Worm (Caenorhabditis elegans) whole organism, L1 larva: ENCODE results near the gene C36B7.1.

Experiments
- C04F5.9 ChIP-seq: sonication (generic microtip); optimal IDR thresholded peaks from 2 replicates; lab custom pipeline; 2016; ENCODE audit warnings: missing genetic modification characterization, missing compliant biosample characterization
- C16A3.4 ChIP-seq: fragments of 150-350 bp; optimal IDR thresholded peaks from 2 replicates; lab custom pipeline; 2014; ENCODE audit warnings: missing biosample characterization, missing genetic modification characterization
- C34B4.2 ChIP-seq: sonication (generic microtip); optimal IDR thresholded peaks from 2 replicates; lab custom pipeline; 2017; ENCODE audit warnings: mild to moderate bottlenecking, missing genetic modification characterization, missing compliant biosample characterization
- F16B12.6 ChIP-seq: fragments of 150-350 bp; optimal IDR thresholded peaks from 2 replicates; lab custom pipeline; 2014; ENCODE audit warnings: missing biosample characterization, missing genetic modification characterization
- alr-1 ChIP-seq: fragments of 200-800 bp; sonication (Bioruptor generic); optimal IDR thresholded peaks from 2 replicates; lab custom pipeline; 2018; ENCODE audit warnings: borderline replicate concordance, mild to moderate bottlenecking, missing genetic modification characterization, missing compliant biosample characterization
- aly-2 ChIP-seq: fragments of 150-350 bp; optimal IDR thresholded peaks from 2 replicates; lab custom pipeline; 2014; ENCODE audit warnings: missing biosample characterization, missing genetic modification characterization
- ceh-8 ChIP-seq: fragments of 200-800 bp; sonication (Bioruptor generic); optimal IDR thresholded peaks from 2 replicates; lab custom pipeline; 2018; ENCODE audit warnings: mild to moderate bottlenecking, missing genetic modification characterization, moderate library complexity, missing compliant biosample characterization
- dpl-1 ChIP-seq, 3 experiments: fragments of 150-350 bp in 2 of 3; sonication (generic microtip) in 1 of 3; optimal IDR thresholded peaks; 2 replicates each; lab custom pipeline; 2014 to 2017; ENCODE audit warnings: missing biosample characterization in 3 of 3, missing genetic modification characterization in 3 of 3, missing genetic modification reagents in 3 of 3
- dsc-1 ChIP-seq: sonication (generic microtip); optimal IDR thresholded peaks from 2 replicates; lab custom pipeline; 2016; ENCODE audit warnings: mild to moderate bottlenecking, missing genetic modification characterization, missing compliant biosample characterization
- efl-1 ChIP-seq, 4 experiments: fragments of 150-350 bp; optimal IDR thresholded peaks in 3 of 4; peaks in 1 of 4; 1 replicate in 1 of 4; 2 replicates in 3 of 4; lab custom pipeline; 2014; ENCODE audit warnings: missing biosample characterization in 2 of 4, missing genetic modification characterization in 2 of 4, missing genetic modification reagents in 2 of 4
- egl-13 ChIP-seq: sonication (generic microtip); optimal IDR thresholded peaks from 2 replicates; lab custom pipeline; 2016; ENCODE audit warnings: missing genotype, missing genetic modification reagents, missing genetic modification characterization, missing compliant biosample characterization
- egl-27 ChIP-seq, 2 experiments: fragments of 150-350 bp in 1 of 2; sonication (generic microtip); optimal IDR thresholded peaks; 3 replicates each; lab custom pipeline; 2017 to 2018; ENCODE audit warnings: missing biosample characterization in 2 of 2, missing genetic modification characterization in 2 of 2, missing genetic modification reagents in 2 of 2
- elt-2 ChIP-seq: sonication (generic microtip); optimal IDR thresholded peaks from 2 replicates; lab custom pipeline; 2016; ENCODE audit warnings: missing genetic modification characterization, mild to moderate bottlenecking, inconsistent platforms, missing compliant biosample characterization, missing genetic modification reagents
- elt-3 ChIP-seq, 6 experiments: fragments of 150-350 bp in 1 of 6; sonication (generic microtip); optimal IDR thresholded peaks; 2 replicates each; lab custom pipeline; 2017 to 2018; ENCODE audit warnings: missing biosample characterization in 6 of 6, missing genetic modification characterization in 6 of 6, inconsistent platforms in 1 of 6
- fkh-8 ChIP-seq: sonication (generic microtip); optimal IDR thresholded peaks from 2 replicates; lab custom pipeline; 2016; ENCODE audit warnings: mild to moderate bottlenecking, missing genetic modification characterization, missing compliant biosample characterization
- hlh-17 ChIP-seq: fragments of 200-800 bp; sonication (Bioruptor generic); optimal IDR thresholded peaks from 2 replicates; lab custom pipeline; 2018; ENCODE audit warnings: missing genetic modification characterization, mild to moderate bottlenecking, missing compliant biosample characterization, moderate library complexity, borderline replicate concordance
- hlh-4 ChIP-seq: sonication (generic microtip); optimal IDR thresholded peaks from 2 replicates; lab custom pipeline; 2016; ENCODE audit warnings: mild to moderate bottlenecking, missing genetic modification characterization, missing compliant biosample characterization
- irx-1 ChIP-seq: sonication (generic microtip); optimal IDR thresholded peaks from 2 replicates; lab custom pipeline; 2016; ENCODE audit warnings: missing genetic modification characterization, missing compliant biosample characterization
- isw-1 ChIP-seq: fragments of 200-800 bp; sonication (Bioruptor generic); IDR thresholded peaks from 2 replicates; pipeline ENCODE4 v1.3.6; 2022; ENCODE audit warnings: missing genetic modification characterization, missing compliant biosample characterization
- lin-14 ChIP-seq: fragments of 200-800 bp; sonication (Bioruptor generic); optimal IDR thresholded peaks from 2 replicates; lab custom pipeline; 2018; ENCODE audit warnings: mild to moderate bottlenecking, missing genetic modification characterization, moderate library complexity, missing compliant biosample characterization
- lin-35 ChIP-seq, 2 experiments: fragments of 150-350 bp; optimal IDR thresholded peaks; 2 replicates each; lab custom pipeline; 2014; ENCODE audit warnings: missing biosample characterization in 2 of 2, missing genetic modification characterization in 2 of 2, missing genetic modification reagents in 2 of 2
- lir-3 ChIP-seq: sonication (generic microtip); optimal IDR thresholded peaks from 2 replicates; lab custom pipeline; 2016; ENCODE audit warnings: mild to moderate bottlenecking, missing genetic modification characterization, moderate library complexity, missing compliant biosample characterization; ENCODE audit not compliant: poor library complexity
- mab-9 ChIP-seq: fragments of 200-800 bp; sonication (Bioruptor generic); IDR thresholded peaks from 2 replicates; pipeline ENCODE4 v1.3.6; 2022; ENCODE audit warnings: missing genetic modification reagents, missing genetic modification characterization, missing compliant biosample characterization
- mef-2 ChIP-seq: fragments of 150-350 bp; optimal IDR thresholded peaks from 2 replicates; lab custom pipeline; 2014; ENCODE audit warnings: missing biosample characterization, missing genetic modification characterization
- nhr-11 ChIP-seq: fragments of 150-350 bp; optimal IDR thresholded peaks from 2 replicates; lab custom pipeline; 2014; ENCODE audit warnings: missing biosample characterization, missing genetic modification characterization
- nhr-19 ChIP-seq: fragments of 200-800 bp; sonication (Bioruptor generic); conservative IDR thresholded peaks from 2 replicates; pipeline ENCODE4 v1.3.6; 2022; ENCODE audit warnings: missing genetic modification characterization, missing compliant biosample characterization
- nhr-20 ChIP-seq: sonication (generic microtip); optimal IDR thresholded peaks from 2 replicates; lab custom pipeline; 2016; ENCODE audit warnings: mild to moderate bottlenecking, missing genetic modification characterization, missing compliant biosample characterization
- nhr-47 ChIP-seq: sonication (generic microtip); optimal IDR thresholded peaks from 2 replicates; lab custom pipeline; 2016; ENCODE audit warnings: mild to moderate bottlenecking, missing genetic modification characterization, moderate library complexity, missing compliant biosample characterization
- nhr-76 ChIP-seq: sonication (generic microtip); optimal IDR thresholded peaks from 2 replicates; lab custom pipeline; 2017; ENCODE audit warnings: missing biosample characterization, missing genetic modification characterization
- nhr-77 ChIP-seq: fragments of 150-350 bp; optimal IDR thresholded peaks from 2 replicates; lab custom pipeline; 2014; ENCODE audit warnings: missing biosample characterization, missing genetic modification characterization
- nhr-85 ChIP-seq: sonication (generic microtip); peaks from one replicate; lab custom pipeline; 2016; ENCODE audit warnings: missing genetic modification characterization, inconsistent platforms, missing compliant biosample characterization
- nhr-90 ChIP-seq: sonication (generic microtip); optimal IDR thresholded peaks from 2 replicates; lab custom pipeline; 2016; ENCODE audit warnings: mild to moderate bottlenecking, missing genetic modification characterization, missing compliant biosample characterization; ENCODE audit not compliant: poor library complexity
- pag-3 ChIP-seq: sonication (generic microtip); optimal IDR thresholded peaks from 2 replicates; lab custom pipeline; 2017; ENCODE audit warnings: missing genetic modification characterization, mild to moderate bottlenecking, missing compliant biosample characterization, antibody characterized with exemption, borderline replicate concordance; ENCODE audit not compliant: insufficient read depth
- pax-3 ChIP-seq: fragments of 200-800 bp; sonication (Bioruptor generic); optimal IDR thresholded peaks from 2 replicates; lab custom pipeline; 2018; ENCODE audit warnings: mild to moderate bottlenecking, missing genetic modification characterization, moderate library complexity, missing compliant biosample characterization
- pqm-1 ChIP-seq: sonication (generic microtip); optimal IDR thresholded peaks from 3 replicates; lab custom pipeline; 2017; ENCODE audit warnings: missing biosample characterization, missing genetic modification characterization
- rnt-1 ChIP-seq: sonication (generic microtip); optimal IDR thresholded peaks from 2 replicates; lab custom pipeline; 2016; ENCODE audit warnings: mild to moderate bottlenecking, missing genetic modification characterization, moderate library complexity, missing compliant biosample characterization
- skn-1 ChIP-seq: fragments of 150-350 bp; optimal IDR thresholded peaks from 2 replicates; lab custom pipeline; 2014; ENCODE audit warnings: missing biosample characterization, missing genetic modification characterization
- sox-4 ChIP-seq: sonication (generic microtip); optimal IDR thresholded peaks from 2 replicates; lab custom pipeline; 2016; ENCODE audit warnings: missing genetic modification characterization, missing compliant biosample characterization
- sptf-1 ChIP-seq: fragments of 150-350 bp; optimal IDR thresholded peaks from 2 replicates; lab custom pipeline; 2014; ENCODE audit warnings: missing biosample characterization, missing genetic modification characterization
- tbx-2 ChIP-seq: sonication (generic microtip); optimal IDR thresholded peaks from 2 replicates; lab custom pipeline; 2016; ENCODE audit warnings: missing genetic modification characterization, missing compliant biosample characterization
- unc-30 ChIP-seq: sonication (generic microtip); optimal IDR thresholded peaks from 2 replicates; lab custom pipeline; 2017; ENCODE audit warnings: missing biosample characterization, missing genetic modification characterization
- unc-86 ChIP-seq: sonication (generic microtip); optimal IDR thresholded peaks from 2 replicates; lab custom pipeline; 2016; ENCODE audit warnings: missing genetic modification characterization, missing compliant biosample characterization
- xbp-1 ChIP-seq: sonication (generic microtip); optimal IDR thresholded peaks from 2 replicates; lab custom pipeline; 2016; ENCODE audit warnings: missing genetic modification characterization, missing compliant biosample characterization
- ztf-11 ChIP-seq, 2 experiments: sonication (generic microtip); optimal IDR thresholded peaks; 2 replicates each; lab custom pipeline; 2016 to 2017; ENCODE audit warnings: missing genetic modification characterization in 2 of 2, missing biosample characterization in 1 of 2, missing compliant biosample characterization in 1 of 2
- ztf-4 ChIP-seq: fragments of 150-350 bp; optimal IDR thresholded peaks from 2 replicates; lab custom pipeline; 2014; ENCODE audit warnings: missing biosample characterization, missing genetic modification characterization

Gene C36B7.1

DNA sequence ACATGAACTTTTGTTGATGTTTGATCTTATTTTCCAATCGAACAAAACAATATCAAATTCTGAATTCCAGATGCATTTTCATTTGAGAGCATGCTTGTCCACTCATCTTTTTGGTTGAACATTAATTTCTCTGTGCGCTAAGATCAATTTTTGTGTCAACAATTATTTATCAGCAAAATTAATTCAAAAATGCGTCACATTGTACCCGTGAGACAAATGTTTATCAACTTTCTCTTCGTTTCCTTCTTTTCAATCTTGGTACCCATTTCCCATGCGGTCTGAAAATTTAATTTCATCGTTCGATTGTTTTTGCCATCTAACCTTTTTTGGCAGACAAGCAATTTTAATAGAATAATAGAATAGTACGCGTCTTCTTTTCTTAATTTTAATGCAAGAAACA is 11.4 kb downstream of the C36B7.1 start:
- TF ChIP-seq irx-1 (no peak), elt-2 (tag; lab: Kevin White, UChicago) (peak; percentile 48)

DNA sequence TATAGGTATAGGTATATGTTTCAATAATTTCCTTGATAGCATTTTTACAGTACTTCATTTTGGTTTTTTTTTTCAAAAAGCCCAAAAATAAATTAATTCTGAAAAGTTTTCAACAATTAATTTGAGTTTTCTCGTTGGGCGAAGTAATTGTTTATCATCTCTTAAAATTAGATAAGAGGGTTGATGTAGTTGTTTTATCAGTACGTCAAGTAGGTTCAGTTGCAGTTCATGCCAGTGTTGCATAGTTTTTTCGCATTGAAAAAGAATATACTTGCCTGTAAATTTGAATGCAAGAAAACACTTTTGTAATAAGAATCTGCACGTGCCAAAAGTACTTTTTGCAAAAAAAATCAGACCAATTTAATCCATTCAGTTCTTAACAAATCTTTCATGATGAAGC is 12.5 kb downstream of the C36B7.1 start:
- TF ChIP-seq egl-27 (tag; optimal IDR thresholded peaks at IDR 0.05; lab: Kevin White, UChicago) (no peak), mab-9 (GFP tag; lab: Robert Waterston, UW) (no peak), elt-2 (tag; lab: Kevin White, UChicago) (peak; percentile 61), isw-1 (no peak), nhr-76 (tag; lab: Kevin White, UChicago) (no peak), pag-3 (tag; lab: Kevin White, UChicago) (no peak), C04F5.9 (tag; lab: Kevin White, UChicago) (no peak), hlh-4 (tag; lab: Kevin White, UChicago) (no peak)

DNA sequence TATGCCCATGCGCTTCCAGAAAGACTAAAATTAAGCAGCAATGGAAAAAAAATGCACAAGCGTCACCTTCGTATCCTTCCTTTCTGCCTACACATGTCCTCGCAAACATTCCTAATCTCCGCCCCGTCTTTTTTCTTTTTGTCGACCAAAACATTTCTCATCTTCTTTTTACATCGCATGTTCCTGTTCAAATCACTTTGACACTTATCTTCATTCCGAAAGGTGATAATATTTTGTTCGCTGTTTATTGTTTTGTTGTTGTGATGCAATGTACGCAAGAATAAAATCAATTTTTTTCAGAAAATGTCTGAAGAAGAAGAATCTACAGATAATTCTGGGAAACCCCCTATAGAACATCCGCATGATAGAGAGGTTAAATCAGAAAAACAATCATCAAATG is 13.7 kb downstream of the C36B7.1 start, which contains the start of gene ist-1:
Gene ist-1 (plus strand): TSS at position 301 of the 400 bp plus-strand sequence.
- TF ChIP-seq lin-14 (peak; percentile 9), mab-9 (GFP tag; lab: Robert Waterston, UW) (no peak)

DNA sequence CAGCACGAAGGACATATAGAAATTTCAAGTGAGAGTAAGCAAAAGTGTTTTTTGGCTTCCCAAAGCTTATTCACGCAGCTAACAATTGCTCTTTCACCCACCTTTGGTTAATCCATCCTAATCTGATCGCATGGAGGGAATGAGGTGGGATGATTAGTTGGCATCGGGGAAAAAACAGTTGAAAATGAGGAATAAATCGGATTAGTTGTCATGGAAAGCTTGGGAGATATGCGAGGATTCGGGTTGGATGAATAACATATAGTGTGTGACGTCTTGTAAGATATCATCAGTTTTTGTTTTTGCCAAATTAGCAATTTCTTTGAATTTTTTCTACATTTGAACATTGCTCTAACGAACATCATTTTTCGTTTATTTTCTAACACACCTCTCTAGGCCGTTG is 15.9 kb downstream of the C36B7.1 start:
- TF ChIP-seq tbx-2 (no peak), egl-13 (tag; lab: Kevin White, UChicago) (peak; percentile 46), C04F5.9 (tag; lab: Kevin White, UChicago) (no peak), lir-3 (tag; lab: Kevin White, UChicago) (no peak), xbp-1 (tag; lab: Kevin White, UChicago) (no peak), C16A3.4 (no peak), efl-1 (optimal IDR thresholded peaks at IDR 0.05; lab: Kevin White, UChicago) (no peak), efl-1 (GFP tag; optimal IDR thresholded peaks at IDR 0.05 in 1 of 2; lab: Kevin White, UChicago) (peak in 1 of 2 experiments; percentile 51), irx-1 (no peak), alr-1 (tag; lab: Kevin White, UChicago) (no peak), nhr-47 (tag; lab: Kevin White, UChicago) (peak; percentile 40), mef-2 (tag; lab: Kevin White, UChicago) (no peak), aly-2 (no peak), dsc-1 (peak; percentile 96), ceh-8 (GFP tag; lab: Kevin White, UChicago) (no peak), dpl-1 (GFP tag; optimal IDR thresholded peaks at IDR 0.05; lab: Kevin White, UChicago) (no peak), F16B12.6 (tag; lab: Kevin White, UChicago) (no peak), rnt-1 (tag; lab: Kevin White, UChicago) (no peak), unc-86 (no peak), sptf-1 (no peak), nhr-85 (tag; lab: Kevin White, UChicago) (no peak), pag-3 (tag; lab: Kevin White, UChicago) (no peak), fkh-8 (tag; lab: Kevin White, UChicago) (peak; percentile 57), nhr-11 (tag; lab: Kevin White, UChicago) (no peak), pqm-1 (tag; lab: Kevin White, UChicago) (no peak), hlh-17 (GFP tag; lab: Kevin White, UChicago) (no peak), nhr-19 (GFP tag; lab: Robert Waterston, UW) (no peak), mab-9 (GFP tag; lab: Robert Waterston, UW) (no peak), sox-4 (tag; lab: Kevin White, UChicago) (peak; percentile 44), ztf-11 (tag; optimal IDR thresholded peaks at IDR 0.05; lab: Kevin White, UChicago) (no peak), unc-30 (tag; lab: Kevin White, UChicago) (no peak), C34B4.2 (tag; lab: Kevin White, UChicago) (no peak), nhr-20 (tag; lab: Kevin White, UChicago) (no peak), nhr-90 (no peak), skn-1 (tag; lab: Kevin White, UChicago) (no peak), lin-35 (GFP tag; optimal IDR thresholded peaks at IDR 0.05; lab: Kevin White, UChicago) (no peak), ztf-4 (tag; lab: Kevin White, UChicago) (no peak), nhr-77 (tag; lab: Kevin White, UChicago) (no peak), pax-3 (tag; lab: Kevin White, UChicago) (peak; percentile 69), elt-3 (tag; optimal IDR thresholded peaks at IDR 0.05; lab: Kevin White, UChicago) (no peak)
